Worm (Caenorhabditis elegans): ENCODE results near the gene C53C11.2.

ce11 chrX:17349411-17349810, 13.0 kb downstream of the C53C11.2 start:
- TF ChIP-seq elt-1 (tag; optimal IDR thresholded peaks at IDR 0.05) (no peak), snpc-4 (tag; optimal IDR thresholded peaks at IDR 0.05) (no peak)

All from whole organism, L2 larva.